Worm (Caenorhabditis elegans) whole organism, L3 larva: ENCODE data around the gene C44C10.3.
A peak's percentile ranks its signal among the peaks of the same experiment; 100 is the strongest.

Experiments
- R02D3.7 ChIP-seq: fragments of 150-350 bp; optimal IDR thresholded peaks from 2 replicates; lab custom pipeline; 2014; ENCODE audit warnings: missing biosample characterization, missing genetic modification characterization
- ZK546.5 ChIP-seq: sonication (generic microtip); optimal IDR thresholded peaks from 2 replicates; lab custom pipeline; 2017; ENCODE audit warnings: missing biosample characterization, missing genetic modification characterization
- aly-2 ChIP-seq: fragments of 150-350 bp; optimal IDR thresholded peaks from 2 replicates; lab custom pipeline; 2014; ENCODE audit warnings: missing biosample characterization, missing genetic modification characterization
- ama-1 ChIP-seq: fragments of 150-350 bp; optimal IDR thresholded peaks from 2 replicates; lab custom pipeline; 2018
- ceh-16 ChIP-seq: sonication (generic microtip); optimal IDR thresholded peaks from 2 replicates; lab custom pipeline; 2017; ENCODE audit warnings: missing biosample characterization, missing genetic modification characterization
- ceh-28 ChIP-seq: fragments of 150-350 bp; optimal IDR thresholded peaks from 2 replicates; lab custom pipeline; 2014; ENCODE audit warnings: missing biosample characterization, missing genetic modification reagents, missing genetic modification characterization
- ceh-82 ChIP-seq: fragments of 150-350 bp; optimal IDR thresholded peaks from 2 replicates; lab custom pipeline; 2014; ENCODE audit warnings: missing biosample characterization, missing genetic modification characterization
- ceh-9 ChIP-seq: sonication (generic microtip); optimal IDR thresholded peaks from 2 replicates; lab custom pipeline; 2018; ENCODE audit warnings: missing biosample characterization, missing genetic modification characterization
- daf-12 ChIP-seq: fragments of 150-350 bp; optimal IDR thresholded peaks from 2 replicates; lab custom pipeline; 2014; ENCODE audit warnings: missing biosample characterization, missing genetic modification reagents, missing genetic modification characterization
- egl-27 ChIP-seq: sonication (generic microtip); optimal IDR thresholded peaks from 4 replicates; lab custom pipeline; 2017; ENCODE audit warnings: missing biosample characterization, missing genetic modification reagents, missing genetic modification characterization
- egl-5 ChIP-seq: fragments of 150-350 bp; optimal IDR thresholded peaks from 2 replicates; lab custom pipeline; 2017; ENCODE audit warnings: missing biosample characterization, missing genetic modification reagents, missing genetic modification characterization, inconsistent platforms
- elt-1 ChIP-seq: fragments of 150-350 bp; optimal IDR thresholded peaks from 2 replicates; lab custom pipeline; 2014; ENCODE audit warnings: missing biosample characterization, missing genetic modification characterization
- elt-2 ChIP-seq: sonication (generic microtip); optimal IDR thresholded peaks from 2 replicates; lab custom pipeline; 2016; ENCODE audit warnings: missing genetic modification reagents, mild to moderate bottlenecking, missing genetic modification characterization, missing compliant biosample characterization
- elt-3 ChIP-seq, 3 experiments: fragments of 150-350 bp in 1 of 3; sonication (generic microtip) in 2 of 3; optimal IDR thresholded peaks; 2 replicates in 2 of 3; 4 replicates in 1 of 3; lab custom pipeline; 2014 to 2017; ENCODE audit warnings: missing biosample characterization in 3 of 3, missing genetic modification characterization in 3 of 3
- eor-1 ChIP-seq, 2 experiments: fragments of 150-350 bp; optimal IDR thresholded peaks; 2 replicates each; lab custom pipeline; 2014 to 2018; ENCODE audit warnings: missing biosample characterization in 2 of 2, missing genetic modification characterization in 2 of 2
- fkh-10 ChIP-seq: sonication (generic microtip); optimal IDR thresholded peaks from 2 replicates; lab custom pipeline; 2017; ENCODE audit warnings: missing biosample characterization, missing genetic modification reagents, missing genetic modification characterization
- fkh-2 ChIP-seq: fragments of 150-350 bp; optimal IDR thresholded peaks from 2 replicates; lab custom pipeline; 2014; ENCODE audit warnings: missing biosample characterization, missing genetic modification reagents, missing genetic modification characterization
- fos-1 ChIP-seq: fragments of 150-350 bp; optimal IDR thresholded peaks from 2 replicates; lab custom pipeline; 2014; ENCODE audit warnings: missing biosample characterization, missing genetic modification characterization
- hmg-11 ChIP-seq: sonication (generic microtip); optimal IDR thresholded peaks from 2 replicates; lab custom pipeline; 2016; ENCODE audit warnings: missing genetic modification characterization, missing compliant biosample characterization
- jun-1 ChIP-seq: fragments of 150-350 bp; optimal IDR thresholded peaks from 2 replicates; lab custom pipeline; 2014; ENCODE audit warnings: missing biosample characterization, missing genetic modification reagents, missing genetic modification characterization
- lin-15B ChIP-seq: fragments of 150-350 bp; optimal IDR thresholded peaks from 2 replicates; lab custom pipeline; 2014; ENCODE audit warnings: missing biosample characterization, missing genetic modification characterization
- lin-39 ChIP-seq: fragments of 150-350 bp; optimal IDR thresholded peaks from 2 replicates; lab custom pipeline; 2018; ENCODE audit warnings: missing biosample characterization, missing genetic modification reagents, missing genetic modification characterization
- lsy-12 ChIP-seq: sonication (generic microtip); optimal IDR thresholded peaks from 2 replicates; lab custom pipeline; 2016; ENCODE audit warnings: mild to moderate bottlenecking, missing genetic modification characterization, missing compliant biosample characterization
- mdl-1 ChIP-seq: fragments of 150-350 bp; optimal IDR thresholded peaks from 2 replicates; lab custom pipeline; 2014; ENCODE audit warnings: missing biosample characterization, missing genetic modification characterization
- mml-1 ChIP-seq: fragments of 150-350 bp; sonication (generic microtip); optimal IDR thresholded peaks from 3 replicates; lab custom pipeline; 2014; ENCODE audit warnings: missing biosample characterization, missing genetic modification characterization
- nfya-1 ChIP-seq: sonication (generic microtip); optimal IDR thresholded peaks from 2 replicates; lab custom pipeline; 2017; ENCODE audit warnings: missing genetic modification characterization, mild to moderate bottlenecking, missing compliant biosample characterization, antibody characterized with exemption, moderate library complexity; ENCODE audit not compliant: insufficient read depth
- nhr-11 ChIP-seq: fragments of 150-350 bp; optimal IDR thresholded peaks from 2 replicates; lab custom pipeline; 2014; ENCODE audit warnings: missing biosample characterization, missing genetic modification characterization
- nhr-12 ChIP-seq: fragments of 150-350 bp; optimal IDR thresholded peaks from 2 replicates; lab custom pipeline; 2014; ENCODE audit warnings: missing biosample characterization, missing genetic modification characterization
- nhr-23 ChIP-seq: fragments of 150-350 bp; optimal IDR thresholded peaks from 2 replicates; lab custom pipeline; 2014; ENCODE audit warnings: missing biosample characterization, missing genetic modification reagents, missing genetic modification characterization
- nhr-237 ChIP-seq: fragments of 150-350 bp; optimal IDR thresholded peaks from 2 replicates; lab custom pipeline; 2014; ENCODE audit warnings: missing biosample characterization, missing genetic modification characterization
- nhr-25 ChIP-seq: sonication (generic microtip); optimal IDR thresholded peaks from 2 replicates; lab custom pipeline; 2017; ENCODE audit warnings: missing biosample characterization, missing genetic modification characterization
- nhr-28 ChIP-seq: fragments of 150-350 bp; optimal IDR thresholded peaks from 2 replicates; lab custom pipeline; 2014; ENCODE audit warnings: missing biosample characterization, missing genetic modification characterization
- nhr-43 ChIP-seq: sonication (generic microtip); optimal IDR thresholded peaks from 2 replicates; lab custom pipeline; 2016; ENCODE audit warnings: mild to moderate bottlenecking, missing genetic modification characterization, missing compliant biosample characterization; ENCODE audit not compliant: poor library complexity, severe bottlenecking
- nhr-67 ChIP-seq: fragments of 150-350 bp; optimal IDR thresholded peaks from 2 replicates; lab custom pipeline; 2014; ENCODE audit warnings: missing biosample characterization, missing genetic modification characterization
- nhr-76 ChIP-seq: fragments of 150-350 bp; sonication (generic microtip); optimal IDR thresholded peaks from 5 replicates; lab custom pipeline; 2014; ENCODE audit warnings: missing biosample characterization, missing genetic modification characterization
- nhr-77 ChIP-seq: fragments of 150-350 bp; optimal IDR thresholded peaks from 2 replicates; lab custom pipeline; 2014; ENCODE audit warnings: missing biosample characterization, missing genetic modification characterization
- pha-4 ChIP-seq: fragments of 150-350 bp; optimal IDR thresholded peaks from 2 replicates; lab custom pipeline; 2014; ENCODE audit warnings: missing biosample characterization, missing genetic modification reagents, missing genetic modification characterization
- pqm-1 ChIP-seq: fragments of 150-350 bp; optimal IDR thresholded peaks from 2 replicates; lab custom pipeline; 2017; ENCODE audit warnings: missing biosample characterization, missing genetic modification characterization, inconsistent platforms
- sea-2 ChIP-seq: fragments of 150-350 bp; sonication (generic microtip); optimal IDR thresholded peaks from 4 replicates; lab custom pipeline; 2014; ENCODE audit warnings: missing biosample characterization, missing genetic modification reagents, missing genetic modification characterization
- skn-1 ChIP-seq: fragments of 150-350 bp; optimal IDR thresholded peaks from 2 replicates; lab custom pipeline; 2014; ENCODE audit warnings: missing biosample characterization, missing genetic modification characterization
- snpc-4 ChIP-seq: fragments of 150-350 bp; optimal IDR thresholded peaks from 2 replicates; lab custom pipeline; 2014; ENCODE audit warnings: missing biosample characterization, missing genetic modification characterization
- tbx-2 ChIP-seq: sonication (generic microtip); optimal IDR thresholded peaks from 2 replicates; lab custom pipeline; 2016; ENCODE audit warnings: mild to moderate bottlenecking, missing genetic modification characterization, missing compliant biosample characterization
- unc-39 ChIP-seq: sonication (generic microtip); optimal IDR thresholded peaks from 4 replicates; lab custom pipeline; 2017; ENCODE audit warnings: missing biosample characterization, missing genetic modification characterization
- unc-62 ChIP-seq: fragments of 150-350 bp; sonication (generic microtip); optimal IDR thresholded peaks from 4 replicates; lab custom pipeline; 2014; ENCODE audit warnings: missing biosample characterization, missing genetic modification reagents, missing genetic modification characterization
- zag-1 ChIP-seq: fragments of 150-350 bp; optimal IDR thresholded peaks from 2 replicates; lab custom pipeline; 2014; ENCODE audit warnings: missing biosample characterization, missing genetic modification characterization
- ztf-11 ChIP-seq: fragments of 150-350 bp; optimal IDR thresholded peaks from 2 replicates; lab custom pipeline; 2014; ENCODE audit warnings: missing biosample characterization, missing genetic modification characterization
- ztf-4 ChIP-seq: fragments of 150-350 bp; optimal IDR thresholded peaks from 2 replicates; lab custom pipeline; 2014; ENCODE audit warnings: missing biosample characterization, missing genetic modification characterization

The C44C10.3 gene

DNA sequence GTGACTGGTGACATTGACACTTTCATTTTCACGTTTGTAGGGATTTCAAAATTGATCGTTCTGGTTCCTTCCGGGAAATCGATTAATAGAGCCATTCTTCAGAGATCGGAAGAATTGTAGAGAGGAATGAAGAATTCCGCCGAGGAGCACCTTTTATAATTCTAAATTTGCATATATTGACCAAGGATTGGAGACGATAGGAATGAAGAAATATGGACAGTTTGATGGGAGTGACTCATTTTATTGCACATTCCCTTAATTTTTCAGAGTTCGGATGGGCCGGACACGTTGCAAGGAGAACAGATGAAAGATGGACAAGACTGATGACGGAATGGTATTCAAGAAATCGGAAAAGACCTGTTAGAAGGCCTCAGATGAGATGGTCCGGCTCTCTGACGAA, 2.1 kb upstream of the C44C10.3 start, which contains the start of gene C44C10.15:
C44C10.15 (minus strand) TSS at position 101 of the 400 bp plus-strand sequence.
- TF ChIP-seq nfya-1 (tag; lab: Kevin White, UChicago) (no peak), ceh-9 (tag; lab: Kevin White, UChicago) (no peak), ama-1 (no peak), elt-1 (tag; lab: Kevin White, UChicago) (no peak), nhr-12 (tag; lab: Kevin White, UChicago) (no peak), ztf-4 (tag; lab: Kevin White, UChicago) (no peak), nhr-11 (no peak), zag-1 (no peak), mml-1 (tag; lab: Kevin White, UChicago) (no peak), ceh-82 (no peak), egl-5 (tag; lab: Kevin White, UChicago) (no peak), ceh-16 (tag; lab: Kevin White, UChicago) (no peak), sea-2 (GFP tag; lab: Kevin White, UChicago) (no peak), aly-2 (tag; lab: Kevin White, UChicago) (no peak), daf-12 (tag; lab: Kevin White, UChicago) (no peak), hmg-11 (tag; lab: Kevin White, UChicago) (no peak)
- TF ChIP-seq, all 47 proteins: peak for 0

- TF ChIP-seq nhr-76 (tag; lab: Kevin White, UChicago), result no peak
- no peak for TF ChIP-seq mml-1 (tag; lab: Kevin White, UChicago)
- no peak for TF ChIP-seq eor-1 (tag; optimal IDR thresholded peaks at IDR 0.05; lab: Kevin White, UChicago)
- TF ChIP-seq ama-1, result no peak
- no peak for TF ChIP-seq unc-39 (tag; lab: Kevin White, UChicago)
- TF ChIP-seq pqm-1 (tag; lab: Kevin White, UChicago), result peak; percentile 87
- peak; percentile 17 for TF ChIP-seq egl-27 (tag; lab: Kevin White, UChicago)
- no peak for TF ChIP-seq fos-1 (tag; lab: Kevin White, UChicago)
- TF ChIP-seq ceh-28 (tag; lab: Kevin White, UChicago), result no peak
- no peak for TF ChIP-seq nhr-28
- TF ChIP-seq nhr-25 (tag; lab: Kevin White, UChicago), result peak; percentile 49
- TF ChIP-seq nhr-77, result no peak
- peak; percentile 39 for TF ChIP-seq lin-39
- no peak for TF ChIP-seq zag-1
- TF ChIP-seq elt-3 (tag; optimal IDR thresholded peaks at IDR 0.05; lab: Kevin White, UChicago), result no peak
- TF ChIP-seq hmg-11 (tag; lab: Kevin White, UChicago), result peak; percentile 15
- TF ChIP-seq nhr-237, result no peak
- TF ChIP-seq mdl-1, result no peak
- TF ChIP-seq tbx-2 (tag; lab: Kevin White, UChicago), result no peak
- no peak for TF ChIP-seq daf-12 (tag; lab: Kevin White, UChicago)
- no peak for TF ChIP-seq ceh-82
- no peak for TF ChIP-seq nhr-43 (tag; lab: Kevin White, UChicago)
- TF ChIP-seq egl-5 (tag; lab: Kevin White, UChicago), result no peak
- no peak for TF ChIP-seq fkh-10 (GFP tag; lab: Kevin White, UChicago)
- TF ChIP-seq ceh-9 (tag; lab: Kevin White, UChicago), result no peak
- TF ChIP-seq skn-1 (tag; lab: Kevin White, UChicago), result no peak
- TF ChIP-seq elt-2, result peak; percentile 81
- TF ChIP-seq R02D3.7, result no peak
- no peak for TF ChIP-seq fkh-2
- no peak for TF ChIP-seq nhr-12 (tag; lab: Kevin White, UChicago)
- TF ChIP-seq snpc-4 (tag; lab: Kevin White, UChicago), result no peak
- peak; percentile 33 for TF ChIP-seq nhr-23 (tag; lab: Kevin White, UChicago)
- TF ChIP-seq aly-2 (tag; lab: Kevin White, UChicago), result no peak
- TF ChIP-seq elt-1 (tag; lab: Kevin White, UChicago), result no peak
- TF ChIP-seq pha-4 (tag; lab: Kevin White, UChicago), result no peak
- no peak for TF ChIP-seq ztf-11 (tag; lab: Kevin White, UChicago)
- TF ChIP-seq lsy-12, result no peak
- no peak for TF ChIP-seq ztf-4 (tag; lab: Kevin White, UChicago)
- no peak for TF ChIP-seq ceh-16 (tag; lab: Kevin White, UChicago)
- no peak for TF ChIP-seq sea-2 (GFP tag; lab: Kevin White, UChicago)
- no peak for TF ChIP-seq nhr-11
- TF ChIP-seq unc-62 (GFP tag; lab: Kevin White, UChicago), result no peak
- TF ChIP-seq lin-15B (tag; lab: Kevin White, UChicago), result no peak
- no peak for TF ChIP-seq ZK546.5
- TF ChIP-seq nhr-67 (tag; lab: Kevin White, UChicago), result no peak
- TF ChIP-seq nfya-1 (tag; lab: Kevin White, UChicago), result peak; percentile 65
- peak; percentile 58 for TF ChIP-seq jun-1 (tag; lab: Kevin White, UChicago)
Observed at ce11 chrX:11710229-11710628, 7.9 kb downstream of the C44C10.3 start, which contains the start of gene C44C10.11. TSS of gene C44C10.11 (minus strand) at chrX:11710343.
